Fruit fly (Drosophila melanogaster) whole organism, adult: ENCODE data around the gene CG6431.

Experiments
- CG11617 ChIP-seq: fragments of 200-800 bp; sonication (Bioruptor generic); optimal IDR thresholded peaks from 2 replicates; lab custom pipeline; 2017; ENCODE audit warnings: mild to moderate bottlenecking, missing biosample characterization, missing genetic modification reagents, missing genetic modification characterization
- CG12768 ChIP-seq: fragments of 200-800 bp; sonication (Bioruptor generic); optimal IDR thresholded peaks from 2 replicates; lab custom pipeline; 2017; ENCODE audit warnings: missing biosample characterization, missing genetic modification characterization, mild to moderate bottlenecking, moderate library complexity, missing genetic modification reagents
- CG14711 ChIP-seq: fragments of 200-800 bp; sonication (Bioruptor generic); optimal IDR thresholded peaks from 2 replicates; lab custom pipeline; 2018; ENCODE audit warnings: missing biosample characterization, mild to moderate bottlenecking, missing genetic modification characterization, moderate library complexity
- CG1620 ChIP-seq: fragments of 200-800 bp; sonication (Bioruptor generic); optimal IDR thresholded peaks from 2 replicates; lab custom pipeline; 2016; ENCODE audit warnings: missing biosample characterization, missing genetic modification characterization
- CG33017 ChIP-seq: fragments of 200-800 bp; sonication (Bioruptor generic); optimal IDR thresholded peaks from 2 replicates; lab custom pipeline; 2018; ENCODE audit warnings: missing biosample characterization, mild to moderate bottlenecking, missing genetic modification characterization, moderate library complexity
- CG5204 ChIP-seq: fragments of 200-800 bp; sonication (Bioruptor generic); optimal IDR thresholded peaks from 2 replicates; lab custom pipeline; 2016; ENCODE audit warnings: missing biosample characterization, missing genetic modification characterization
- CG7045 ChIP-seq: fragments of 200-800 bp; sonication (Bioruptor generic); optimal IDR thresholded peaks from 2 replicates; lab custom pipeline; 2017; ENCODE audit warnings: missing biosample characterization, mild to moderate bottlenecking, missing genetic modification characterization
- CG7101 ChIP-seq: fragments of 200-800 bp; sonication (Bioruptor generic); optimal IDR thresholded peaks from 2 replicates; lab custom pipeline; 2018; ENCODE audit warnings: missing biosample characterization, mild to moderate bottlenecking, missing genetic modification characterization, moderate library complexity
- Clk ChIP-seq: fragments of 200-800 bp; sonication (Bioruptor generic); optimal IDR thresholded peaks from 2 replicates; lab custom pipeline; 2017; ENCODE audit warnings: missing biosample characterization, missing genetic modification characterization
- Crg-1 ChIP-seq: fragments of 200-800 bp; sonication (Bioruptor generic); optimal IDR thresholded peaks from 2 replicates; lab custom pipeline; 2016; ENCODE audit warnings: missing biosample characterization, missing genetic modification characterization
- Hr96 ChIP-seq: fragments of 200-800 bp; sonication (Bioruptor generic); optimal IDR thresholded peaks from 2 replicates; lab custom pipeline; 2016; ENCODE audit warnings: missing biosample characterization, missing genetic modification characterization
- Mnt ChIP-seq: fragments of 200-800 bp; sonication (Bioruptor generic); optimal IDR thresholded peaks from 2 replicates; lab custom pipeline; 2016; ENCODE audit warnings: missing biosample characterization, mild to moderate bottlenecking, missing genetic modification characterization
- bab1 ChIP-seq: fragments of 200-800 bp; sonication (Bioruptor generic); optimal IDR thresholded peaks from 3 replicates; lab custom pipeline; 2019; ENCODE audit warnings: missing biosample characterization, mild to moderate bottlenecking, missing genetic modification characterization, moderate library complexity
- cic ChIP-seq: fragments of 200-800 bp; sonication (Bioruptor generic); optimal IDR thresholded peaks from 2 replicates; lab custom pipeline; 2017; ENCODE audit warnings: missing biosample characterization, mild to moderate bottlenecking, missing genetic modification characterization, moderate library complexity
- cnc ChIP-seq, 2 experiments: fragments of >200 bp; optimal IDR thresholded peaks; 2 replicates each; lab custom pipeline; 2017
- kay ChIP-seq: fragments of 200-800 bp; sonication (Bioruptor generic); peaks from one replicate; lab custom pipeline; 2016; ENCODE audit warnings: missing biosample characterization, missing genetic modification characterization, borderline replicate concordance
- ovo ChIP-seq: fragments of 200-800 bp; sonication (Bioruptor generic); optimal IDR thresholded peaks from 2 replicates; lab custom pipeline; 2016; ENCODE audit warnings: missing biosample characterization, missing genetic modification characterization
- pad ChIP-seq: fragments of 200-800 bp; sonication (Bioruptor generic); optimal IDR thresholded peaks from 3 replicates; lab custom pipeline; 2017; ENCODE audit warnings: missing biosample characterization, missing genetic modification characterization, mild to moderate bottlenecking, moderate library complexity, missing genetic modification reagents
- tj ChIP-seq: fragments of 200-800 bp; sonication (Bioruptor generic); optimal IDR thresholded peaks from 3 replicates; lab custom pipeline; 2017; ENCODE audit warnings: missing biosample characterization, mild to moderate bottlenecking, missing genetic modification characterization, moderate library complexity
- toe ChIP-seq: fragments of 200-800 bp; sonication (Bioruptor generic); optimal IDR thresholded peaks from 2 replicates; lab custom pipeline; 2016; ENCODE audit warnings: missing biosample characterization, missing genetic modification characterization

CG6431 gene

dm6 chr2L:10749607-10750467, 25.8 kb downstream of the CG6431 start:
- TF ChIP-seq kay (GFP tag; lab: Kevin White, UChicago) (peak; percentile 79), cic (GFP tag; lab: Kevin White, UChicago) (peak; percentile 16), CG1620 (GFP tag; lab: Kevin White, UChicago) (no peak)

dm6 chr2L:10750915-10751612, 27.1 kb downstream of the CG6431 start:
- TF ChIP-seq tj (GFP tag; lab: Kevin White, UChicago) (peak; percentile 93), Clk (GFP tag; lab: Kevin White, UChicago) (no peak)

dm6 chr2L:10751879-10752620, 28.0 kb downstream of the CG6431 start:
- peak; percentile 39 for TF ChIP-seq CG5204 (GFP tag; lab: Kevin White, UChicago)
- peak; percentile 41 for TF ChIP-seq pad (GFP tag; lab: Kevin White, UChicago)
- TF ChIP-seq Crg-1 = peak; percentile 11
- TF ChIP-seq Hr96 = peak; percentile 48
- peak; percentile 13 for TF ChIP-seq cic (GFP tag; lab: Kevin White, UChicago)
- TF ChIP-seq cnc (optimal IDR thresholded peaks at IDR 0.05; lab: Kevin White, UChicago) = no peak
- peak; percentile 59 for TF ChIP-seq ovo
- no peak for TF ChIP-seq Clk (GFP tag; lab: Kevin White, UChicago)
- peak; percentile 26 for TF ChIP-seq Mnt
- TF ChIP-seq CG14711 = no peak
- TF ChIP-seq CG12768 (GFP tag; lab: Kevin White, UChicago) = peak; percentile 35
- TF ChIP-seq CG11617 (GFP tag; lab: Kevin White, UChicago) = no peak
- TF ChIP-seq toe = peak; percentile 34
- peak; percentile 67 for TF ChIP-seq CG7101 (tag; lab: Kevin White, UChicago)
- peak; percentile 31 for TF ChIP-seq tj (GFP tag; lab: Kevin White, UChicago)
- peak; percentile 55 for TF ChIP-seq kay (GFP tag; lab: Kevin White, UChicago)
- TF ChIP-seq CG1620 (GFP tag; lab: Kevin White, UChicago) = peak; percentile 9
- peak; percentile 47 for TF ChIP-seq CG33017
- no peak for TF ChIP-seq bab1 (GFP tag; lab: Kevin White, UChicago)
- TF ChIP-seq CG7045 = peak; percentile 19

dm6 chr2L:10752668-10753067, 28.7 kb downstream of the CG6431 start:
- TF ChIP-seq tj (GFP tag; lab: Kevin White, UChicago) (peak; percentile 2), toe (no peak), pad (GFP tag; lab: Kevin White, UChicago) (no peak), ovo (no peak)

- no peak for TF ChIP-seq CG1620 (GFP tag; lab: Kevin White, UChicago)
- no peak for TF ChIP-seq CG14711
- TF ChIP-seq ovo = no peak
- no peak for TF ChIP-seq CG11617 (GFP tag; lab: Kevin White, UChicago)
- TF ChIP-seq kay (GFP tag; lab: Kevin White, UChicago) = no peak
- no peak for TF ChIP-seq bab1 (GFP tag; lab: Kevin White, UChicago)
- no peak for TF ChIP-seq Mnt
- no peak for TF ChIP-seq cic (GFP tag; lab: Kevin White, UChicago)
Measured at dm6 chr2L:10753618-10754017, 29.6 kb downstream of the CG6431 start.

dm6 chr2L:10754599-10754998, 30.6 kb downstream of the CG6431 start:
- TF ChIP-seq cic (GFP tag; lab: Kevin White, UChicago) (no peak), ovo (no peak), bab1 (GFP tag; lab: Kevin White, UChicago) (no peak), toe (no peak), CG5204 (GFP tag; lab: Kevin White, UChicago) (no peak), Clk (GFP tag; lab: Kevin White, UChicago) (no peak), Mnt (no peak), pad (GFP tag; lab: Kevin White, UChicago) (no peak), CG14711 (no peak), CG12768 (GFP tag; lab: Kevin White, UChicago) (no peak), CG7101 (tag; lab: Kevin White, UChicago) (no peak)

dm6 chr2L:10756049-10756448, 32.0 kb downstream of the CG6431 start, which contains the start of gene CG17124:
Gene CG17124, minus strand, starts transcription at chr2L:10756325.
- TF ChIP-seq cic (GFP tag; lab: Kevin White, UChicago) (peak; percentile 50), Hr96 (peak; percentile 38), CG7045 (peak; percentile 23), kay (GFP tag; lab: Kevin White, UChicago) (no peak), CG7101 (tag; lab: Kevin White, UChicago) (peak; percentile 48), Mnt (peak; percentile 63), CG11617 (GFP tag; lab: Kevin White, UChicago) (peak; percentile 7), bab1 (GFP tag; lab: Kevin White, UChicago) (peak; percentile 26), Crg-1 (no peak), cnc (optimal IDR thresholded peaks at IDR 0.05; lab: Kevin White, UChicago) (no peak), pad (GFP tag; lab: Kevin White, UChicago) (no peak), tj (GFP tag; lab: Kevin White, UChicago) (peak; percentile 38), CG1620 (GFP tag; lab: Kevin White, UChicago) (no peak), CG33017 (peak; percentile 66), CG12768 (GFP tag; lab: Kevin White, UChicago) (peak; percentile 75), CG5204 (GFP tag; lab: Kevin White, UChicago) (no peak)
